Worm (Caenorhabditis elegans) whole organism, L4 larva: Measurements from ENCODE around the gene clh-4.

Experiments
- D1046.2 ChIP-seq: fragments of 200-800 bp; sonication (Bioruptor generic); IDR thresholded peaks from 2 replicates; pipeline ENCODE4 v1.3.6; 2022; ENCODE audit warnings: missing genetic modification characterization, missing compliant biosample characterization
- F26F4.8 ChIP-seq: fragments of 200-800 bp; sonication (Bioruptor generic); conservative IDR thresholded peaks from 2 replicates; pipeline ENCODE4 v1.3.6; 2022; ENCODE audit warnings: missing genetic modification characterization, missing compliant biosample characterization
- F37D6.2 ChIP-seq: sonication (generic microtip); optimal IDR thresholded peaks from 2 replicates; lab custom pipeline; 2016; ENCODE audit warnings: mild to moderate bottlenecking, missing genetic modification characterization, missing compliant biosample characterization
- R02D3.7 ChIP-seq: fragments of 150-350 bp; sonication (generic microtip); optimal IDR thresholded peaks from 3 replicates; lab custom pipeline; 2014; ENCODE audit warnings: missing biosample characterization, missing genetic modification characterization
- T20F7.1 ChIP-seq: fragments of 200-800 bp; sonication (Bioruptor generic); optimal IDR thresholded peaks from 2 replicates; lab custom pipeline; 2018; ENCODE audit warnings: mild to moderate bottlenecking, missing genetic modification characterization, missing compliant biosample characterization
- T26A8.4 ChIP-seq: fragments of 200-800 bp; sonication (Bioruptor generic); IDR thresholded peaks from 2 replicates; pipeline ENCODE4 v1.3.6; 2022; ENCODE audit warnings: missing genetic modification characterization, missing compliant biosample characterization
- Y48G9A.11 ChIP-seq: fragments of 200-800 bp; sonication (Bioruptor generic); IDR thresholded peaks from 2 replicates; pipeline ENCODE4 v1.3.6; 2022; ENCODE audit warnings: missing genetic modification reagents, missing genetic modification characterization, missing compliant biosample characterization
- Y5F2A.4 ChIP-seq: fragments of 200-800 bp; sonication (Bioruptor generic); optimal IDR thresholded peaks from 2 replicates; lab custom pipeline; 2018; ENCODE audit warnings: mild to moderate bottlenecking, missing genetic modification characterization, missing compliant biosample characterization
- ZK546.5 ChIP-seq, 2 experiments: sonication (generic microtip); optimal IDR thresholded peaks; 2 replicates each; lab custom pipeline; 2017; ENCODE audit warnings: missing biosample characterization in 2 of 2, missing genetic modification characterization in 2 of 2
- aha-1 ChIP-seq: fragments of 150-350 bp; peaks from one replicate; lab custom pipeline; 2014; ENCODE audit warnings: missing biosample characterization, missing genetic modification characterization
- ceh-28 ChIP-seq: fragments of 150-350 bp; optimal IDR thresholded peaks from 2 replicates; lab custom pipeline; 2014; ENCODE audit warnings: missing biosample characterization, missing genetic modification reagents, missing genetic modification characterization
- ceh-62 ChIP-seq: sonication (generic microtip); optimal IDR thresholded peaks from 2 replicates; lab custom pipeline; 2017; ENCODE audit warnings: missing biosample characterization, missing genetic modification characterization
- ceh-82 ChIP-seq: sonication (generic microtip); optimal IDR thresholded peaks from 2 replicates; lab custom pipeline; 2017; ENCODE audit warnings: missing biosample characterization, missing genetic modification characterization
- daf-12 ChIP-seq: fragments of 150-350 bp; optimal IDR thresholded peaks from 2 replicates; lab custom pipeline; 2014; ENCODE audit warnings: missing biosample characterization, missing genetic modification reagents, missing genetic modification characterization
- daf-16 ChIP-seq, 3 experiments: sonication (generic microtip); optimal IDR thresholded peaks; 2 replicates each; lab custom pipeline; 2016 to 2017; ENCODE audit warnings: missing genetic modification characterization in 3 of 3, missing genetic modification reagents in 3 of 3, mild to moderate bottlenecking in 2 of 3, missing compliant biosample characterization in 2 of 3, missing biosample characterization in 1 of 3, moderate library complexity in 1 of 3
- daf-19 ChIP-seq: fragments of 200-800 bp; sonication (Bioruptor generic); conservative IDR thresholded peaks from 2 replicates; pipeline ENCODE4 v1.3.6; 2022; ENCODE audit warnings: missing genetic modification characterization, missing compliant biosample characterization
- duxl-1 ChIP-seq: sonication (generic microtip); optimal IDR thresholded peaks from 2 replicates; lab custom pipeline; 2016; ENCODE audit warnings: mild to moderate bottlenecking, missing genetic modification characterization, moderate library complexity, missing compliant biosample characterization; ENCODE audit not compliant: poor library complexity
- dve-1 ChIP-seq: sonication (generic microtip); optimal IDR thresholded peaks from 2 replicates; lab custom pipeline; 2017; ENCODE audit warnings: antibody characterized with exemption, mild to moderate bottlenecking, missing genetic modification characterization, missing compliant biosample characterization; ENCODE audit not compliant: insufficient read depth
- fkh-10 ChIP-seq: fragments of 150-350 bp; optimal IDR thresholded peaks from 2 replicates; lab custom pipeline; 2014; ENCODE audit warnings: missing biosample characterization, missing genetic modification reagents, missing genetic modification characterization
- fos-1 ChIP-seq: fragments of 150-350 bp; optimal IDR thresholded peaks from 2 replicates; lab custom pipeline; 2014; ENCODE audit warnings: missing biosample characterization, missing genetic modification characterization
- gei-8 ChIP-seq: fragments of 200-800 bp; sonication (Bioruptor generic); optimal IDR thresholded peaks from 2 replicates; lab custom pipeline; 2018; ENCODE audit warnings: mild to moderate bottlenecking, missing genetic modification characterization, missing compliant biosample characterization
- hlh-11 ChIP-seq: fragments of 200-800 bp; sonication (Bioruptor generic); optimal IDR thresholded peaks from 2 replicates; lab custom pipeline; 2018; ENCODE audit warnings: mild to moderate bottlenecking, missing genetic modification characterization, missing compliant biosample characterization
- hlh-30 ChIP-seq: sonication (generic microtip); optimal IDR thresholded peaks from 2 replicates; lab custom pipeline; 2017; ENCODE audit warnings: antibody characterized with exemption, mild to moderate bottlenecking, missing genetic modification characterization, missing compliant biosample characterization; ENCODE audit not compliant: insufficient read depth
- hmg-1.1 ChIP-seq: fragments of 200-800 bp; sonication (Bioruptor generic); IDR thresholded peaks from 2 replicates; pipeline ENCODE4 v1.3.6; 2022; ENCODE audit warnings: missing genetic modification reagents, missing genetic modification characterization, missing compliant biosample characterization
- jun-1 ChIP-seq: fragments of 150-350 bp; optimal IDR thresholded peaks from 2 replicates; lab custom pipeline; 2014; ENCODE audit warnings: missing biosample characterization, missing genetic modification reagents, missing genetic modification characterization
- lin-15B ChIP-seq: fragments of 150-350 bp; sonication (generic microtip); optimal IDR thresholded peaks from 3 replicates; lab custom pipeline; 2014; ENCODE audit warnings: missing biosample characterization, missing genetic modification characterization
- lin-29 ChIP-seq: fragments of 200-800 bp; sonication (Bioruptor generic); IDR thresholded peaks from 2 replicates; pipeline ENCODE4 v1.3.6; 2022; ENCODE audit warnings: missing genetic modification reagents, missing genetic modification characterization, missing compliant biosample characterization
- lin-38 ChIP-seq: fragments of 200-800 bp; sonication (Bioruptor generic); IDR thresholded peaks from 2 replicates; pipeline ENCODE4 v1.3.6; 2022; ENCODE audit warnings: missing genetic modification reagents, missing genetic modification characterization, missing compliant biosample characterization
- lin-39 ChIP-seq: fragments of 150-350 bp; optimal IDR thresholded peaks from 2 replicates; lab custom pipeline; 2014; ENCODE audit warnings: missing biosample characterization, missing genetic modification reagents, missing genetic modification characterization
- lir-3 ChIP-seq: sonication (generic microtip); optimal IDR thresholded peaks from 2 replicates; lab custom pipeline; 2016; ENCODE audit warnings: mild to moderate bottlenecking, missing genetic modification characterization, missing compliant biosample characterization
- lsy-2 ChIP-seq, 2 experiments: fragments of 150-350 bp in 1 of 2; sonication (generic microtip) in 1 of 2; optimal IDR thresholded peaks; 2 replicates each; lab custom pipeline; 2014 to 2017; ENCODE audit warnings: missing biosample characterization in 2 of 2, missing genetic modification characterization in 2 of 2
- madf-9 ChIP-seq: fragments of 200-800 bp; sonication (Bioruptor generic); conservative IDR thresholded peaks from 2 replicates; pipeline ENCODE4 v1.3.6; 2022; ENCODE audit warnings: missing genetic modification reagents, missing genetic modification characterization, missing compliant biosample characterization
- mep-1 ChIP-seq: fragments of 150-350 bp; sonication (generic microtip); optimal IDR thresholded peaks from 3 replicates; lab custom pipeline; 2014; ENCODE audit warnings: missing biosample characterization, missing genetic modification characterization
- mxl-2 ChIP-seq: fragments of 200-800 bp; sonication (Bioruptor generic); conservative IDR thresholded peaks from 2 replicates; pipeline ENCODE4 v1.3.6; 2022; ENCODE audit warnings: missing genetic modification reagents, missing genetic modification characterization, missing compliant biosample characterization
- mxl-3 ChIP-seq: fragments of 200-800 bp; sonication (Bioruptor generic); optimal IDR thresholded peaks from 2 replicates; lab custom pipeline; 2018; ENCODE audit warnings: mild to moderate bottlenecking, missing genetic modification characterization, missing compliant biosample characterization
- nhr-28 ChIP-seq: fragments of 150-350 bp; optimal IDR thresholded peaks from 2 replicates; lab custom pipeline; 2014; ENCODE audit warnings: missing biosample characterization, missing genetic modification characterization
- nhr-42 ChIP-seq: fragments of 200-800 bp; sonication (Bioruptor generic); IDR thresholded peaks from 2 replicates; pipeline ENCODE4 v1.3.6; 2022; ENCODE audit warnings: missing genetic modification characterization, missing compliant biosample characterization
- nhr-48 ChIP-seq: sonication (generic microtip); optimal IDR thresholded peaks from 2 replicates; lab custom pipeline; 2016; ENCODE audit warnings: mild to moderate bottlenecking, missing genetic modification characterization, missing compliant biosample characterization
- nhr-6 ChIP-seq: fragments of 150-350 bp; optimal IDR thresholded peaks from 2 replicates; lab custom pipeline; 2014; ENCODE audit warnings: missing biosample characterization, missing genetic modification characterization
- nhr-76 ChIP-seq: fragments of 150-350 bp; optimal IDR thresholded peaks from 2 replicates; lab custom pipeline; 2014; ENCODE audit warnings: missing biosample characterization, missing genetic modification characterization
- nhr-77 ChIP-seq: fragments of 150-350 bp; optimal IDR thresholded peaks from 2 replicates; lab custom pipeline; 2014; ENCODE audit warnings: missing biosample characterization, missing genetic modification characterization
- pqm-1 ChIP-seq: sonication (generic microtip); optimal IDR thresholded peaks from 2 replicates; lab custom pipeline; 2017; ENCODE audit warnings: missing biosample characterization, missing genetic modification characterization
- sdz-12 ChIP-seq: fragments of 200-800 bp; sonication (Bioruptor generic); optimal IDR thresholded peaks from 2 replicates; lab custom pipeline; 2018; ENCODE audit warnings: mild to moderate bottlenecking, missing genetic modification characterization, missing compliant biosample characterization
- skn-1 ChIP-seq: fragments of 150-350 bp; optimal IDR thresholded peaks from 2 replicates; lab custom pipeline; 2014; ENCODE audit warnings: missing biosample characterization, missing genetic modification characterization
- snpc-1.2 ChIP-seq: fragments of 200-800 bp; sonication (Bioruptor generic); IDR thresholded peaks from 2 replicates; pipeline ENCODE4 v1.3.6; 2022; ENCODE audit warnings: missing genetic modification reagents, missing genetic modification characterization, missing compliant biosample characterization
- spr-3 ChIP-seq: fragments of 200-800 bp; sonication (Bioruptor generic); optimal IDR thresholded peaks from 2 replicates; lab custom pipeline; 2018; ENCODE audit warnings: mild to moderate bottlenecking, missing genetic modification characterization, missing compliant biosample characterization
- tra-1 ChIP-seq: fragments of 200-800 bp; sonication (Bioruptor generic); IDR thresholded peaks from 2 replicates; pipeline ENCODE4 v1.3.6; 2022; ENCODE audit warnings: missing genetic modification reagents, missing genetic modification characterization, missing compliant biosample characterization
- unc-39 ChIP-seq: sonication (generic microtip); optimal IDR thresholded peaks from 2 replicates; lab custom pipeline; 2017; ENCODE audit warnings: missing biosample characterization, missing genetic modification characterization
- vab-7 ChIP-seq: fragments of 200-800 bp; sonication (Bioruptor generic); IDR thresholded peaks from 2 replicates; pipeline ENCODE4 v1.3.6; 2022; ENCODE audit warnings: missing genetic modification reagents, missing genetic modification characterization, missing compliant biosample characterization
- zip-2 ChIP-seq: fragments of 150-350 bp; optimal IDR thresholded peaks from 2 replicates; lab custom pipeline; 2014; ENCODE audit warnings: missing biosample characterization, missing genetic modification characterization

clh-4 gene

ce11 chrX:4133378-4133777 lies 33.0 kb upstream of the clh-4 start:
- TF ChIP-seq fos-1 (tag; lab: Kevin White, UChicago) (no peak), dve-1 (tag; lab: Kevin White, UChicago) (peak; percentile 21), daf-16 (GFP tag; optimal IDR thresholded peaks at IDR 0.05; lab: Kevin White, UChicago) (no peak), daf-16 (tag; optimal IDR thresholded peaks at IDR 0.05; lab: Kevin White, UChicago) (peak; percentile 27), lin-29 (no peak), nhr-28 (tag; lab: Kevin White, UChicago) (peak; percentile 37), pqm-1 (tag; lab: Kevin White, UChicago) (peak; percentile 70)
- TF ChIP-seq, all 104 proteins: peak for 4

ce11 chrX:4132243-4132642 lies 31.9 kb upstream of the clh-4 start:
- TF ChIP-seq nhr-6 (no peak), Y5F2A.4 (GFP tag; lab: Kevin White, UChicago) (no peak), nhr-48 (tag; lab: Kevin White, UChicago) (peak; percentile 91), nhr-76 (no peak), unc-39 (tag; lab: Kevin White, UChicago) (no peak), lin-15B (no peak), ZK546.5 (tag; optimal IDR thresholded peaks at IDR 0.05; lab: Kevin White, UChicago) (no peak), hlh-11 (tag; lab: Kevin White, UChicago) (peak; percentile 89), ceh-62 (tag; lab: Kevin White, UChicago) (no peak), F37D6.2 (no peak), daf-16 (GFP tag; optimal IDR thresholded peaks at IDR 0.05; lab: Kevin White, UChicago) (no peak), daf-16 (tag; optimal IDR thresholded peaks at IDR 0.05; lab: Kevin White, UChicago) (no peak), madf-9 (GFP tag; lab: Robert Waterston, UW) (no peak), aha-1 (tag; lab: Kevin White, UChicago) (peak; percentile 91), F26F4.8 (no peak), spr-3 (GFP tag; lab: Kevin White, UChicago) (no peak), nhr-77 (tag; lab: Kevin White, UChicago) (peak; percentile 38), T20F7.1 (no peak), vab-7 (no peak), mxl-2 (GFP tag; lab: Robert Waterston, UW) (no peak), zip-2 (tag; lab: Kevin White, UChicago) (no peak), daf-12 (no peak), ceh-82 (tag; lab: Kevin White, UChicago) (no peak), ceh-28 (tag; lab: Kevin White, UChicago) (no peak), sdz-12 (GFP tag; lab: Kevin White, UChicago) (no peak), mep-1 (tag; lab: Kevin White, UChicago) (peak; percentile 37), D1046.2 (GFP tag; lab: Robert Waterston, UW) (no peak), hmg-1.1 (GFP tag; lab: Robert Waterston, UW) (no peak), gei-8 (GFP tag; lab: Kevin White, UChicago) (peak; percentile 1), hlh-30 (tag; lab: Kevin White, UChicago) (peak; percentile 87), skn-1 (tag; lab: Kevin White, UChicago) (no peak), lir-3 (tag; lab: Kevin White, UChicago) (no peak), daf-19 (GFP tag; lab: Robert Waterston, UW) (no peak), lin-38 (GFP tag; lab: Robert Waterston, UW) (no peak), duxl-1 (no peak), nhr-42 (GFP tag; lab: Robert Waterston, UW) (no peak), mxl-3 (GFP tag; lab: Kevin White, UChicago) (peak; percentile 97), tra-1 (0 out of 2 replicates have a peak, but pooled peaks have one; percentile 25), fkh-10 (GFP tag; lab: Kevin White, UChicago) (no peak), jun-1 (tag; lab: Kevin White, UChicago) (no peak), snpc-1.2 (GFP tag; lab: Robert Waterston, UW) (no peak), R02D3.7 (tag; lab: Kevin White, UChicago) (no peak), lsy-2 (tag; optimal IDR thresholded peaks at IDR 0.05; lab: Kevin White, UChicago) (peak; percentile 16 to 70), T26A8.4 (GFP tag; lab: Robert Waterston, UW) (no peak), nhr-28 (tag; lab: Kevin White, UChicago) (peak; percentile 60), lin-39 (tag; lab: Kevin White, UChicago) (no peak), Y48G9A.11 (GFP tag; lab: Robert Waterston, UW) (no peak)
